Fruit fly (Drosophila melanogaster): ENCODE results near the gene BigH1.

The BigH1 gene

dm6 chr3R:14624088-14624619, 39.1 kb upstream of the BigH1 start (continued):
- peak; percentile 12 for TF ChIP-seq HLHmδ (GFP tag; optimal IDR thresholded peaks at IDR 0.05)
- TF ChIP-seq gsb-n (tag; optimal IDR thresholded peaks at IDR 0.05) = peak; percentile 74
- peak; percentile 73 for TF ChIP-seq CG17829 (tag; optimal IDR thresholded peaks at IDR 0.05)
- peak; percentile 37 for TF ChIP-seq org-1 (GFP tag; optimal IDR thresholded peaks at IDR 0.05)
- no peak for TF ChIP-seq Doc3 (GFP tag; IDR thresholded peaks at IDR 0.05; ENCODE audit: partially characterized antibody)
- TF ChIP-seq CG2875 (GFP tag; optimal IDR thresholded peaks at IDR 0.05) = peak; percentile 61
- peak; percentile 32 for TF ChIP-seq CG14710 (tag; optimal IDR thresholded peaks at IDR 0.05)
- TF ChIP-seq CG16779 (GFP tag; IDR thresholded peaks at IDR 0.05) = no peak
- TF ChIP-seq twi (tag; optimal IDR thresholded peaks at IDR 0.05) = peak; percentile 11
- no peak for TF ChIP-seq CG31365 (tag; optimal IDR thresholded peaks at IDR 0.05)
- peak; percentile 17 for TF ChIP-seq CG10267 (tag; optimal IDR thresholded peaks at IDR 0.05)
- TF ChIP-seq CG12219 (GFP tag; optimal IDR thresholded peaks at IDR 0.05) = peak; percentile 45
- no peak for TF ChIP-seq Adf1 (GFP tag; IDR thresholded peaks at IDR 0.05)
- peak; percentile 58 for TF ChIP-seq Chrac-16 (GFP tag; optimal IDR thresholded peaks at IDR 0.05)
- peak; percentile 40; the same call in 1 of the 3 replicates for TF ChIP-seq croc (GFP tag; conservative IDR thresholded peaks at IDR 0.05)
- 0 out of 3 replicates have a peak, but pooled peaks have one; percentile 3 for TF ChIP-seq mld (GFP tag; IDR thresholded peaks at IDR 0.05; ENCODE audit: partially characterized antibody)
- TF ChIP-seq CG18619 (GFP tag; optimal IDR thresholded peaks at IDR 0.05) = peak; percentile 15
- no peak for TF ChIP-seq HLH54F (GFP tag; optimal IDR thresholded peaks at IDR 0.05)
- TF ChIP-seq Stat92E (GFP tag; optimal IDR thresholded peaks at IDR 0.05) = peak in 1 of 3 experiments; percentile 31
- peak; percentile 10 for TF ChIP-seq scrt (GFP tag; optimal IDR thresholded peaks at IDR 0.05)
- TF ChIP-seq ara (GFP tag; IDR thresholded peaks at IDR 0.05) = peak; percentile 42; the same call in 1 of the 2 replicates
- TF ChIP-seq hbn (GFP tag; IDR thresholded peaks at IDR 0.05; ENCODE audit: partially characterized antibody) = no peak
- peak; percentile 57 for TF ChIP-seq CG2202 (tag; optimal IDR thresholded peaks at IDR 0.05)
- TF ChIP-seq CG4730 (GFP tag; IDR thresholded peaks at IDR 0.05) = no peak
- TF ChIP-seq gem (tag; optimal IDR thresholded peaks at IDR 0.05) = peak; percentile 81
- TF ChIP-seq sc (optimal IDR thresholded peaks at IDR 0.05) = no peak
- TF ChIP-seq sc (GFP tag; optimal IDR thresholded peaks at IDR 0.05) = peak; percentile 53
- no peak for TF ChIP-seq CG18476 (GFP tag; optimal IDR thresholded peaks at IDR 0.05)
- TF ChIP-seq CG8944 (GFP tag; optimal IDR thresholded peaks at IDR 0.05) = no peak
- TF ChIP-seq Jarid2 (GFP tag; optimal IDR thresholded peaks at IDR 0.05) = no peak
- TF ChIP-seq CG14050 (GFP tag; IDR thresholded peaks at IDR 0.05) = no peak
- TF ChIP-seq mam (GFP tag; optimal IDR thresholded peaks at IDR 0.05) = peak; percentile 0
- TF ChIP-seq psq (GFP tag; optimal IDR thresholded peaks at IDR 0.05) = no peak
- no peak for TF ChIP-seq ap (GFP tag; IDR thresholded peaks at IDR 0.05)
- peak; percentile 57 for TF ChIP-seq chn (GFP tag; optimal IDR thresholded peaks at IDR 0.05)
- TF ChIP-seq CG6689 (GFP tag; IDR thresholded peaks at IDR 0.05) = peak; percentile 61
- TF ChIP-seq PHDP (tag; optimal IDR thresholded peaks at IDR 0.05) = peak; percentile 59
- TF ChIP-seq shn (GFP tag; optimal IDR thresholded peaks at IDR 0.05) = peak; percentile 43
- peak; percentile 44 for TF ChIP-seq sisA (GFP tag; IDR thresholded peaks at IDR 0.05)
- TF ChIP-seq CG30431 (GFP tag; optimal IDR thresholded peaks at IDR 0.05) = peak; percentile 19
- TF ChIP-seq trem (tag; optimal IDR thresholded peaks at IDR 0.05) = peak; percentile 26
- TF ChIP-seq z (GFP tag; IDR thresholded peaks at IDR 0.05) = 0 out of 3 replicates have a peak, but pooled peaks have one; percentile 13
- TF ChIP-seq lilli (GFP tag; optimal IDR thresholded peaks at IDR 0.05) = peak; percentile 51
- TF ChIP-seq CG13296 (GFP tag; optimal IDR thresholded peaks at IDR 0.05) = no peak
- no peak for TF ChIP-seq Myb (GFP tag; optimal IDR thresholded peaks at IDR 0.05)
- peak; percentile 38 for TF ChIP-seq CG7786 (GFP tag; optimal IDR thresholded peaks at IDR 0.05)
- peak; percentile 3 for TF ChIP-seq oc (tag; optimal IDR thresholded peaks at IDR 0.05)
- TF ChIP-seq prd (optimal IDR thresholded peaks at IDR 0.05) = no peak
- peak; percentile 53; the same call in 2 of the 3 replicates for TF ChIP-seq prd (GFP tag; IDR thresholded peaks at IDR 0.05)
- TF ChIP-seq CG12104 (GFP tag; optimal IDR thresholded peaks at IDR 0.05) = no peak

Data from whole organism, embryonic.